Fruit fly (Drosophila melanogaster) whole organism, embryonic: ENCODE measurements around the gene mRpL48.

Experiments used
- CG1233 ChIP-seq: fragments of 200-800 bp; sonication (Bioruptor generic); optimal IDR thresholded peaks from 4 replicates; lab custom pipeline; 2018; ENCODE audit warnings: missing biosample characterization, mild to moderate bottlenecking, missing genetic modification characterization
- CG8924 ChIP-seq: fragments of 200-800 bp; optimal IDR thresholded peaks from 3 replicates; lab custom pipeline; 2019; ENCODE audit warnings: missing biosample characterization, mild to moderate bottlenecking, missing genetic modification characterization, moderate library complexity
- shn ChIP-seq: fragments of 200-800 bp; sonication (Bioruptor generic); optimal IDR thresholded peaks from 3 replicates; lab custom pipeline; 2016; ENCODE audit warnings: missing biosample characterization, missing genetic modification characterization

DNA sequence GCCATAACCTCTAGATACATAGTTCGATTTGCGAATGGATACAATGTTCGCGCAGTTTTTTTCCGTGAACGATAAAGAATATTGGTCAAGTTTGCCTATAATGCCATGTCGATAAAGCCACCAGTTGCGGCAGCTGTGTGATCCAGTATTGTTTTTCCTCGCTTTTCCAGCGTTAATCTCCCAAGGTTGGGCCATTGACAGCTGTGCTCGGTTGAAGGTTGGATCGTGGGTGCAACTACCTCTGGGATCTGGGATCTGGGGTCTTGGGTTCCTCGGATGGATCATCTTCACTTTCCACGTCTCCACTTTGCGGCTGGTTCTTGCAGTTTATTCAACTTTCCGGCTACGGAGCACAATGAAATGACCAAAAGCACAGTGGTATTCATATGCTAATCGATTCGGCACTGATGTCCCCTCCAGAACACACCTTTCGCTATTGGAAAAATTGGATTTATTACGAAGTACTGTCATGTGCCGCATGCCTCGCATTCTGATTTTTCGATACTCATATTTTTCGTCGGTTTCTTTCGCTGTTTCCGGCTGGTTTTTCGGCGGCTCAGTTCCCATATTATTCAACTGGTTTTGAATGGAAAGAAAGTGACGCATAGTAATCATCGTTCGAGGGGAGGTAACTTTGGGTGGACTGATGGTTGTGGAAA, 23.0 kb downstream of the mRpL48 start:
- TF ChIP-seq shn (GFP tag; lab: Kevin White, UChicago) (no peak), CG8924 (tag; lab: Kevin White, UChicago) (no peak), CG1233 (GFP tag; lab: Kevin White, UChicago) (no peak)
